Fruit fly (Drosophila melanogaster) whole organism, embryonic: ENCODE data around the gene CG7342.

ENCODE experiments used
- Blimp-1 ChIP-seq: fragments of 200-800 bp; sonication (Bioruptor generic); optimal IDR thresholded peaks from 3 replicates; lab custom pipeline; 2018; ENCODE audit warnings: missing biosample characterization, missing genetic modification characterization, mild to moderate bottlenecking, moderate library complexity, missing genetic modification reagents
- C15 ChIP-seq: fragments of 200-800 bp; sonication (Bioruptor generic); IDR thresholded peaks from 3 replicates; pipeline ENCODE4 v1.3.6; 2022; ENCODE audit warnings: missing biosample characterization, missing genetic modification characterization
- CG10267 ChIP-seq: fragments of 200-800 bp; sonication (Bioruptor generic); optimal IDR thresholded peaks from 2 replicates; lab custom pipeline; 2018; ENCODE audit warnings: missing biosample characterization, mild to moderate bottlenecking, missing genetic modification characterization, moderate library complexity
- CG10321 ChIP-seq: fragments of 200-800 bp; sonication (Bioruptor generic); IDR thresholded peaks from 2 replicates; pipeline ENCODE4 v1.3.6; 2022; ENCODE audit warnings: missing biosample characterization, missing genetic modification characterization
- CG10431 ChIP-seq: fragments of 200-800 bp; sonication (Bioruptor generic); optimal IDR thresholded peaks from 3 replicates; lab custom pipeline; 2018; ENCODE audit warnings: missing biosample characterization, mild to moderate bottlenecking, missing genetic modification characterization
- CG11723 ChIP-seq: fragments of 200-800 bp; sonication (Bioruptor generic); optimal IDR thresholded peaks from 2 replicates; lab custom pipeline; 2017; ENCODE audit warnings: missing biosample characterization, mild to moderate bottlenecking, missing genetic modification characterization
- CG12219 ChIP-seq: fragments of 200-800 bp; sonication (Bioruptor generic); optimal IDR thresholded peaks from 3 replicates; lab custom pipeline; 2018; ENCODE audit warnings: missing biosample characterization, mild to moderate bottlenecking, missing genetic modification characterization
- CG12236 ChIP-seq: fragments of 200-800 bp; sonication (Bioruptor generic); optimal IDR thresholded peaks from 2 replicates; lab custom pipeline; 2016; ENCODE audit warnings: missing biosample characterization, missing genetic modification characterization
- CG14710 ChIP-seq: fragments of 200-800 bp; sonication (Bioruptor generic); optimal IDR thresholded peaks from 3 replicates; lab custom pipeline; 2019; ENCODE audit warnings: missing biosample characterization, mild to moderate bottlenecking, missing genetic modification characterization, moderate library complexity
- CG14965 ChIP-seq: fragments of 200-800 bp; sonication (Bioruptor generic); optimal IDR thresholded peaks from 2 replicates; lab custom pipeline; 2016; ENCODE audit warnings: missing biosample characterization, missing genetic modification characterization, borderline replicate concordance
- CG15479 ChIP-seq: fragments of 200-800 bp; sonication (Bioruptor generic); optimal IDR thresholded peaks from 3 replicates; lab custom pipeline; 2019; ENCODE audit warnings: missing biosample characterization, mild to moderate bottlenecking, missing genetic modification characterization, moderate library complexity
- CG16779 ChIP-seq: fragments of 200-800 bp; sonication (Bioruptor generic); IDR thresholded peaks from 2 replicates; pipeline ENCODE4 v1.3.6; 2022; ENCODE audit warnings: missing biosample characterization, missing genetic modification characterization
- CG16813 ChIP-seq: fragments of 200-800 bp; sonication (Bioruptor generic); IDR thresholded peaks from 3 replicates; pipeline ENCODE4 v1.3.6; 2022; ENCODE audit warnings: missing biosample characterization, missing genetic modification characterization; ENCODE audit not compliant: partially characterized antibody
- CG17385 ChIP-seq: fragments of 200-800 bp; sonication (Bioruptor generic); optimal IDR thresholded peaks from 3 replicates; lab custom pipeline; 2018; ENCODE audit warnings: missing biosample characterization, mild to moderate bottlenecking, missing genetic modification characterization
- CG18011 ChIP-seq: fragments of 200-800 bp; sonication (Bioruptor generic); optimal IDR thresholded peaks from 2 replicates; lab custom pipeline; 2017; ENCODE audit warnings: missing biosample characterization, missing genetic modification characterization, mild to moderate bottlenecking, moderate library complexity, missing genotype
- CG2120 ChIP-seq: fragments of 200-800 bp; sonication (Bioruptor generic); optimal IDR thresholded peaks from 3 replicates; lab custom pipeline; 2016; ENCODE audit warnings: missing biosample characterization, missing genetic modification characterization
- CG30431 ChIP-seq: fragments of 200-800 bp; sonication (Bioruptor generic); optimal IDR thresholded peaks from 2 replicates; lab custom pipeline; 2017; ENCODE audit warnings: missing biosample characterization, missing genetic modification characterization
- CG3995 ChIP-seq: fragments of 200-800 bp; sonication (Bioruptor generic); optimal IDR thresholded peaks from 3 replicates; lab custom pipeline; 2016; ENCODE audit warnings: missing biosample characterization, missing genetic modification characterization
- CG8478 ChIP-seq: fragments of >200 bp; optimal IDR thresholded peaks from 2 replicates; lab custom pipeline; 2018
- CG9797 ChIP-seq: fragments of 200-800 bp; sonication (Bioruptor generic); optimal IDR thresholded peaks from 3 replicates; lab custom pipeline; 2018; ENCODE audit warnings: missing biosample characterization, mild to moderate bottlenecking, missing genetic modification characterization
- Camta ChIP-seq: fragments of 200-800 bp; sonication (Bioruptor generic); optimal IDR thresholded peaks from 2 replicates; lab custom pipeline; 2016; ENCODE audit warnings: missing biosample characterization, missing genetic modification characterization
- D ChIP-seq, 2 experiments: fragments of 200-800 bp in 1 of 2; fragments of >200 bp in 1 of 2; sonication (Bioruptor generic) in 1 of 2; optimal IDR thresholded peaks; 2 replicates in 1 of 2; 3 replicates in 1 of 2; lab custom pipeline; 2017; ENCODE audit warnings: mild to moderate bottlenecking in 1 of 2, missing biosample characterization in 1 of 2, missing genetic modification characterization in 1 of 2, missing genetic modification reagents in 1 of 2
- HLH3B ChIP-seq: fragments of 200-800 bp; sonication (Bioruptor generic); IDR thresholded peaks from 2 replicates; pipeline ENCODE4 v1.3.6; 2022; ENCODE audit warnings: missing biosample characterization, missing genetic modification characterization
- Hey ChIP-seq: fragments of 200-800 bp; sonication (Bioruptor generic); optimal IDR thresholded peaks from 3 replicates; lab custom pipeline; 2018; ENCODE audit warnings: missing biosample characterization, mild to moderate bottlenecking, missing genetic modification characterization
- Hr3 ChIP-seq: fragments of 200-800 bp; sonication (Bioruptor generic); optimal IDR thresholded peaks from 3 replicates; lab custom pipeline; 2016; ENCODE audit warnings: missing biosample characterization, missing genetic modification characterization
- Myb ChIP-seq: fragments of 200-800 bp; sonication (Bioruptor generic); optimal IDR thresholded peaks from 2 replicates; lab custom pipeline; 2016; ENCODE audit warnings: missing biosample characterization, missing genetic modification characterization
- NFAT ChIP-seq: fragments of 200-800 bp; sonication (Bioruptor generic); IDR thresholded peaks from 2 replicates; pipeline ENCODE4 v1.3.6; 2022; ENCODE audit warnings: missing biosample characterization, missing genetic modification characterization
- Oli ChIP-seq: fragments of 200-800 bp; sonication (Bioruptor generic); optimal IDR thresholded peaks from 2 replicates; lab custom pipeline; 2018; ENCODE audit warnings: missing biosample characterization, mild to moderate bottlenecking, missing genetic modification characterization, moderate library complexity
- Opbp ChIP-seq: fragments of 200-800 bp; sonication (Bioruptor generic); IDR thresholded peaks from 3 replicates; pipeline ENCODE4 v1.3.6; 2022; ENCODE audit warnings: missing biosample characterization, missing genetic modification characterization; ENCODE audit not compliant: partially characterized antibody
- Side ChIP-seq: fragments of 200-800 bp; sonication (Bioruptor generic); optimal IDR thresholded peaks from 2 replicates; lab custom pipeline; 2016; ENCODE audit warnings: missing biosample characterization, missing genetic modification characterization
- Sry-δ ChIP-seq: fragments of 200-800 bp; sonication (Bioruptor generic); optimal IDR thresholded peaks from 2 replicates; lab custom pipeline; 2016; ENCODE audit warnings: missing biosample characterization, missing genetic modification characterization
- Trl ChIP-seq, 3 experiments: fragments of >200 bp in 2 of 3; fragments of 200-800 bp in 1 of 3; sonication (Bioruptor generic) in 1 of 3; optimal IDR thresholded peaks; 2 replicates in 1 of 3; 3 replicates in 2 of 3; lab custom pipeline; 2016 to 2017; ENCODE audit warnings: missing biosample characterization in 1 of 3, missing genetic modification characterization in 1 of 3
- btn ChIP-seq: fragments of 200-800 bp; sonication (Bioruptor generic); optimal IDR thresholded peaks from 2 replicates; lab custom pipeline; 2016; ENCODE audit warnings: missing biosample characterization, missing genetic modification characterization
- emc ChIP-seq: fragments of 200-800 bp; sonication (Bioruptor generic); optimal IDR thresholded peaks from 2 replicates; lab custom pipeline; 2016; ENCODE audit warnings: missing biosample characterization, missing genetic modification characterization
- eyg ChIP-seq: fragments of 200-800 bp; sonication (Bioruptor generic); optimal IDR thresholded peaks from 3 replicates; lab custom pipeline; 2016; ENCODE audit warnings: missing biosample characterization, missing genetic modification characterization
- gt ChIP-seq: fragments of 200-800 bp; sonication (Bioruptor generic); IDR thresholded peaks from 2 replicates; pipeline ENCODE4 v1.3.6; 2022; ENCODE audit warnings: missing biosample characterization, missing genetic modification characterization
- insv ChIP-seq, 2 experiments: fragments of 200-800 bp; sonication (Bioruptor generic); optimal IDR thresholded peaks; 3 replicates each; lab custom pipeline; 2016 to 2018; ENCODE audit warnings: missing biosample characterization in 2 of 2, missing genetic modification characterization in 2 of 2
- inv ChIP-seq: fragments of 200-800 bp; sonication (Bioruptor generic); IDR thresholded peaks from 2 replicates; pipeline ENCODE4 v1.3.6; 2022; ENCODE audit warnings: missing biosample characterization, missing genetic modification characterization; ENCODE audit not compliant: partially characterized antibody
- jing ChIP-seq: fragments of 200-800 bp; sonication (Bioruptor generic); optimal IDR thresholded peaks from 2 replicates; lab custom pipeline; 2018; ENCODE audit warnings: missing biosample characterization, mild to moderate bottlenecking, missing genetic modification characterization
- lola ChIP-seq, 3 experiments: fragments of >200 bp in 2 of 3; fragments of 200-800 bp in 1 of 3; sonication (Bioruptor generic) in 1 of 3; optimal IDR thresholded peaks; 2 replicates each; lab custom pipeline; 2017 to 2019; ENCODE audit warnings: missing biosample characterization in 3 of 3, missing genetic modification characterization in 3 of 3, mild to moderate bottlenecking in 1 of 3, moderate library complexity in 1 of 3
- maf-S ChIP-seq: fragments of 200-800 bp; sonication (Bioruptor generic); optimal IDR thresholded peaks from 2 replicates; lab custom pipeline; 2016; ENCODE audit warnings: missing biosample characterization, missing genetic modification characterization
- oc ChIP-seq: fragments of 200-800 bp; sonication (Bioruptor generic); optimal IDR thresholded peaks from 2 replicates; lab custom pipeline; 2018; ENCODE audit warnings: missing biosample characterization, mild to moderate bottlenecking, missing genetic modification characterization, moderate library complexity
- odd ChIP-seq: fragments of 200-800 bp; sonication (Bioruptor generic); optimal IDR thresholded peaks from 2 replicates; lab custom pipeline; 2017; ENCODE audit warnings: missing biosample characterization, mild to moderate bottlenecking, missing genetic modification characterization
- peb ChIP-seq: fragments of 200-800 bp; sonication (Bioruptor generic); IDR thresholded peaks from 2 replicates; pipeline ENCODE4 v1.3.6; 2022; ENCODE audit warnings: missing biosample characterization, missing genetic modification characterization
- pfk ChIP-seq: fragments of 200-800 bp; sonication (Bioruptor generic); optimal IDR thresholded peaks from 2 replicates; lab custom pipeline; 2018; ENCODE audit warnings: missing biosample characterization, mild to moderate bottlenecking, missing genetic modification characterization, moderate library complexity
- pum ChIP-seq: fragments of 200-800 bp; sonication (Bioruptor generic); optimal IDR thresholded peaks from 2 replicates; lab custom pipeline; 2016; ENCODE audit warnings: missing biosample characterization, missing genetic modification characterization
- sens ChIP-seq: fragments of 200-800 bp; sonication (Bioruptor generic); peaks from one replicate; lab custom pipeline; 2016; ENCODE audit warnings: missing biosample characterization, missing genetic modification characterization
- sob ChIP-seq: fragments of 200-800 bp; sonication (Bioruptor generic); IDR thresholded peaks from 2 replicates; pipeline ENCODE4 v1.3.6; 2022; ENCODE audit warnings: missing biosample characterization, missing genetic modification characterization
- tin ChIP-seq: fragments of 200-800 bp; sonication (Bioruptor generic); optimal IDR thresholded peaks from 3 replicates; lab custom pipeline; 2016; ENCODE audit warnings: missing biosample characterization, missing genetic modification characterization
- wor ChIP-seq: fragments of 200-800 bp; sonication (Bioruptor generic); IDR thresholded peaks from 2 replicates; pipeline ENCODE4 v1.3.6; 2022; ENCODE audit warnings: missing biosample characterization, missing genetic modification characterization

Gene CG7342

DNA sequence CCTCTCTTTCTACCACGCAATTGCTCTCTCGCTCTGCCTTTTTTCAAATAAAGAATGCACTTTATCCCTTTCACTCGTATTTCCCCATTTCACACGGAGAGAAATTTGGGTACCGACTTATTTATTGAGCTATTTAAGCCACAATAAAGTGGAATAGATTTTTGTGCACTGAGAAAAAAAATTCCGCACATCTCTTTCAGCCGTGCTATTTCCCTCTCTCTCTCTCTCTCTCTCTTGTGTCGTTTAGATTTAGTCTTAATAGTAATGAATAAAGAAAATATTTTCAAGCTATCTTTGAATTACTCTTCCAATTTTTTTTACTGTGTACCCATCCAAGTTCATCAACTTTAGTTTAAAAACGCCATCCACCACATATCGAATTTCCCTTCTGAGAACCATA is 20.4 kb downstream of the CG7342 start (continued):
- no peak for TF ChIP-seq lola (GFP tag; optimal IDR thresholded peaks at IDR 0.05; lab: Kevin White, UChicago)
- no peak for TF ChIP-seq CG9797 (GFP tag; lab: Kevin White, UChicago)
- TF ChIP-seq CG14965 (GFP tag; lab: Kevin White, UChicago): no peak
- peak; percentile 38; the same call in 1 of the 2 replicates for TF ChIP-seq wor (GFP tag; lab: Robert Waterston, UW)
- no peak for TF ChIP-seq Hey (tag; lab: Kevin White, UChicago)
- no peak for TF ChIP-seq CG15479 (GFP tag; lab: Kevin White, UChicago)
- peak in 1 of 2 experiments; percentile 14 for TF ChIP-seq Trl (optimal IDR thresholded peaks at IDR 0.05; lab: Kevin White, UChicago)
- TF ChIP-seq Trl (GFP tag; optimal IDR thresholded peaks at IDR 0.05; lab: Kevin White, UChicago): peak; percentile 23
- TF ChIP-seq sob: peak; percentile 45
- TF ChIP-seq NFAT (GFP tag; lab: Robert Waterston, UW): peak; percentile 59; the same call in 1 of the 2 replicates
- TF ChIP-seq sens: peak; percentile 91
- TF ChIP-seq Sry-δ (GFP tag; lab: Kevin White, UChicago): peak; percentile 5
- TF ChIP-seq maf-S (GFP tag; lab: Kevin White, UChicago): peak; percentile 62
- peak; percentile 33 for TF ChIP-seq CG10267 (tag; lab: Kevin White, UChicago)
- no peak for TF ChIP-seq inv (GFP tag; lab: Robert Waterston, UW)
- TF ChIP-seq Side (GFP tag; lab: Kevin White, UChicago): peak; percentile 32
- peak; percentile 18 for TF ChIP-seq Hr3 (GFP tag; lab: Kevin White, UChicago)
- peak; percentile 25 for TF ChIP-seq CG14710
- no peak for TF ChIP-seq pfk (GFP tag; lab: Kevin White, UChicago)
- TF ChIP-seq CG30431 (GFP tag; lab: Kevin White, UChicago): peak; percentile 19
- peak; percentile 58 for TF ChIP-seq emc (GFP tag; lab: Kevin White, UChicago)
- peak; percentile 48 for TF ChIP-seq oc (tag; lab: Kevin White, UChicago)
- TF ChIP-seq jing: peak; percentile 7
- no peak for TF ChIP-seq CG8478 (lab: Kevin White, UChicago)
- TF ChIP-seq gt: no peak
- TF ChIP-seq peb (GFP tag; lab: Robert Waterston, UW): peak; percentile 27; the same call in 1 of the 2 replicates
- no peak for TF ChIP-seq odd (GFP tag; lab: Kevin White, UChicago)
- TF ChIP-seq C15: 0 out of 3 replicates have a peak, but pooled peaks have one; percentile 51
- peak; percentile 37 for TF ChIP-seq Camta (GFP tag; lab: Kevin White, UChicago)
- TF ChIP-seq btn: no peak
- peak; percentile 73 for TF ChIP-seq Oli (tag; lab: Kevin White, UChicago)
- no peak for TF ChIP-seq CG18011 (GFP tag; lab: Kevin White, UChicago)
- no peak for TF ChIP-seq D (optimal IDR thresholded peaks at IDR 0.05; lab: Kevin White, UChicago)
- TF ChIP-seq D (GFP tag; optimal IDR thresholded peaks at IDR 0.05; lab: Kevin White, UChicago): peak; percentile 31
- no peak for TF ChIP-seq CG16813
- TF ChIP-seq CG2120 (GFP tag; lab: Kevin White, UChicago): peak; percentile 58
- no peak for TF ChIP-seq eyg
- peak; percentile 60 for TF ChIP-seq Blimp-1
- TF ChIP-seq CG3995: no peak
- TF ChIP-seq CG12236: peak; percentile 19
- peak; percentile 37; the same call in 1 of the 2 replicates for TF ChIP-seq CG10321
- TF ChIP-seq CG11723 (GFP tag; lab: Kevin White, UChicago): peak; percentile 4
- TF ChIP-seq CG16779 (GFP tag; lab: Robert Waterston, UW): 0 out of 2 replicates have a peak, but pooled peaks have one; percentile 25
- TF ChIP-seq CG10431: no peak
- peak; percentile 9 for TF ChIP-seq CG12219 (GFP tag; lab: Kevin White, UChicago)
- peak; percentile 10 for TF ChIP-seq Myb (GFP tag; lab: Kevin White, UChicago)
- peak; percentile 63 for TF ChIP-seq HLH3B (GFP tag; lab: Robert Waterston, UW)
- TF ChIP-seq Opbp (GFP tag; lab: Robert Waterston, UW): no peak
- peak; percentile 37 for TF ChIP-seq tin (GFP tag; lab: Kevin White, UChicago)
- peak; percentile 44 for TF ChIP-seq pum (GFP tag; lab: Kevin White, UChicago)
- peak; percentile 57 for TF ChIP-seq CG17385 (GFP tag; lab: Kevin White, UChicago)
- TF ChIP-seq insv (GFP tag; optimal IDR thresholded peaks at IDR 0.05; lab: Kevin White, UChicago): no peak
